Worm (Caenorhabditis elegans) whole organism, L4 larva: ENCODE measurements around the gene sre-20.

Experiments
- F26F4.8 ChIP-seq: fragments of 200-800 bp; sonication (Bioruptor generic); conservative IDR thresholded peaks from 2 replicates; pipeline ENCODE4 v1.3.6; 2022; ENCODE audit warnings: missing genetic modification characterization, missing compliant biosample characterization
- T20F7.1 ChIP-seq: fragments of 200-800 bp; sonication (Bioruptor generic); optimal IDR thresholded peaks from 2 replicates; lab custom pipeline; 2018; ENCODE audit warnings: mild to moderate bottlenecking, missing genetic modification characterization, missing compliant biosample characterization
- T26A8.4 ChIP-seq: fragments of 200-800 bp; sonication (Bioruptor generic); IDR thresholded peaks from 2 replicates; pipeline ENCODE4 v1.3.6; 2022; ENCODE audit warnings: missing genetic modification characterization, missing compliant biosample characterization
- ZK337.2 ChIP-seq: fragments of 200-800 bp; sonication (Bioruptor generic); IDR thresholded peaks from 2 replicates; pipeline ENCODE4 v1.3.6; 2022; ENCODE audit warnings: missing genetic modification reagents, missing genetic modification characterization, missing compliant biosample characterization
- ZK546.5 ChIP-seq, 2 experiments: sonication (generic microtip); optimal IDR thresholded peaks; 2 replicates each; lab custom pipeline; 2017; ENCODE audit warnings: missing biosample characterization in 2 of 2, missing genetic modification characterization in 2 of 2
- aha-1 ChIP-seq: fragments of 150-350 bp; peaks from one replicate; lab custom pipeline; 2014; ENCODE audit warnings: missing biosample characterization, missing genetic modification characterization
- ama-1 ChIP-seq: fragments of 150-350 bp; optimal IDR thresholded peaks from 2 replicates; lab custom pipeline; 2014; ENCODE audit warnings: inconsistent platforms, mixed read lengths
- ces-1 ChIP-seq: fragments of 150-350 bp; sonication (generic microtip); optimal IDR thresholded peaks from 4 replicates; lab custom pipeline; 2014; ENCODE audit warnings: missing biosample characterization, missing genetic modification reagents, missing genetic modification characterization
- ctbp-1 ChIP-seq: fragments of 200-800 bp; sonication (Bioruptor generic); IDR thresholded peaks from 2 replicates; pipeline ENCODE4 v1.3.6; 2022; ENCODE audit warnings: missing genetic modification reagents, missing genetic modification characterization, missing compliant biosample characterization
- daf-16 ChIP-seq, 3 experiments: sonication (generic microtip); optimal IDR thresholded peaks; 2 replicates each; lab custom pipeline; 2016 to 2017; ENCODE audit warnings: missing genetic modification characterization in 3 of 3, missing genetic modification reagents in 3 of 3, mild to moderate bottlenecking in 2 of 3, missing compliant biosample characterization in 2 of 3, missing biosample characterization in 1 of 3, moderate library complexity in 1 of 3
- daf-19 ChIP-seq: fragments of 200-800 bp; sonication (Bioruptor generic); conservative IDR thresholded peaks from 2 replicates; pipeline ENCODE4 v1.3.6; 2022; ENCODE audit warnings: missing genetic modification characterization, missing compliant biosample characterization
- daf-8 ChIP-seq: fragments of 200-800 bp; sonication (Bioruptor generic); IDR thresholded peaks from 2 replicates; pipeline ENCODE4 v1.3.6; 2022; ENCODE audit warnings: missing genetic modification characterization, missing compliant biosample characterization
- dmd-6 ChIP-seq: fragments of 200-800 bp; sonication (Bioruptor generic); IDR thresholded peaks from 2 replicates; pipeline ENCODE4 v1.3.6; 2022; ENCODE audit warnings: missing genetic modification reagents, missing genetic modification characterization, missing compliant biosample characterization
- duxl-1 ChIP-seq: sonication (generic microtip); optimal IDR thresholded peaks from 2 replicates; lab custom pipeline; 2016; ENCODE audit warnings: mild to moderate bottlenecking, missing genetic modification characterization, moderate library complexity, missing compliant biosample characterization; ENCODE audit not compliant: poor library complexity
- dve-1 ChIP-seq: sonication (generic microtip); optimal IDR thresholded peaks from 2 replicates; lab custom pipeline; 2017; ENCODE audit warnings: antibody characterized with exemption, mild to moderate bottlenecking, missing genetic modification characterization, missing compliant biosample characterization; ENCODE audit not compliant: insufficient read depth
- egl-27 ChIP-seq: sonication (generic microtip); optimal IDR thresholded peaks from 3 replicates; lab custom pipeline; 2017; ENCODE audit warnings: missing biosample characterization, missing genetic modification reagents, missing genetic modification characterization
- fkh-10 ChIP-seq: fragments of 150-350 bp; optimal IDR thresholded peaks from 2 replicates; lab custom pipeline; 2014; ENCODE audit warnings: missing biosample characterization, missing genetic modification reagents, missing genetic modification characterization
- fos-1 ChIP-seq: fragments of 150-350 bp; optimal IDR thresholded peaks from 2 replicates; lab custom pipeline; 2014; ENCODE audit warnings: missing biosample characterization, missing genetic modification characterization
- hif-1 ChIP-seq, 2 experiments: sonication (generic microtip); optimal IDR thresholded peaks; 2 replicates each; lab custom pipeline; 2016 to 2017; ENCODE audit warnings: missing compliant biosample characterization in 2 of 2, missing genetic modification characterization in 2 of 2, missing genetic modification reagents in 2 of 2, missing genotype in 2 of 2, mild to moderate bottlenecking in 1 of 2
- hlh-11 ChIP-seq: fragments of 200-800 bp; sonication (Bioruptor generic); optimal IDR thresholded peaks from 2 replicates; lab custom pipeline; 2018; ENCODE audit warnings: mild to moderate bottlenecking, missing genetic modification characterization, missing compliant biosample characterization
- jun-1 ChIP-seq: fragments of 150-350 bp; optimal IDR thresholded peaks from 2 replicates; lab custom pipeline; 2014; ENCODE audit warnings: missing biosample characterization, missing genetic modification reagents, missing genetic modification characterization
- lim-7 ChIP-seq: fragments of 200-800 bp; sonication (Bioruptor generic); IDR thresholded peaks from 2 replicates; pipeline ENCODE4 v1.3.6; 2022; ENCODE audit warnings: missing genetic modification characterization, missing compliant biosample characterization
- lin-15B ChIP-seq: fragments of 150-350 bp; sonication (generic microtip); optimal IDR thresholded peaks from 3 replicates; lab custom pipeline; 2014; ENCODE audit warnings: missing biosample characterization, missing genetic modification characterization
- lin-29 ChIP-seq: fragments of 200-800 bp; sonication (Bioruptor generic); IDR thresholded peaks from 2 replicates; pipeline ENCODE4 v1.3.6; 2022; ENCODE audit warnings: missing genetic modification reagents, missing genetic modification characterization, missing compliant biosample characterization
- lin-39 ChIP-seq: fragments of 150-350 bp; optimal IDR thresholded peaks from 2 replicates; lab custom pipeline; 2014; ENCODE audit warnings: missing biosample characterization, missing genetic modification reagents, missing genetic modification characterization
- lir-3 ChIP-seq: sonication (generic microtip); optimal IDR thresholded peaks from 2 replicates; lab custom pipeline; 2016; ENCODE audit warnings: mild to moderate bottlenecking, missing genetic modification characterization, missing compliant biosample characterization
- madf-5 ChIP-seq, 2 experiments: fragments of 200-800 bp; sonication (Bioruptor generic); IDR thresholded peaks; 2 replicates each; pipeline ENCODE4 v1.3.6; 2022; ENCODE audit warnings: missing compliant biosample characterization in 2 of 2, missing genetic modification characterization in 2 of 2
- madf-9 ChIP-seq: fragments of 200-800 bp; sonication (Bioruptor generic); conservative IDR thresholded peaks from 2 replicates; pipeline ENCODE4 v1.3.6; 2022; ENCODE audit warnings: missing genetic modification reagents, missing genetic modification characterization, missing compliant biosample characterization
- mep-1 ChIP-seq: fragments of 150-350 bp; sonication (generic microtip); optimal IDR thresholded peaks from 3 replicates; lab custom pipeline; 2014; ENCODE audit warnings: missing biosample characterization, missing genetic modification characterization
- mes-2 ChIP-seq: sonication (generic microtip); optimal IDR thresholded peaks from 2 replicates; lab custom pipeline; 2016; ENCODE audit warnings: missing genotype, mild to moderate bottlenecking, missing genetic modification characterization, missing compliant biosample characterization; ENCODE audit not compliant: poor library complexity, severe bottlenecking
- nhr-10 ChIP-seq: fragments of 150-350 bp; optimal IDR thresholded peaks from 2 replicates; lab custom pipeline; 2014; ENCODE audit warnings: missing biosample characterization, missing genetic modification characterization
- nhr-102 ChIP-seq: sonication (generic microtip); optimal IDR thresholded peaks from 2 replicates; lab custom pipeline; 2016; ENCODE audit warnings: mild to moderate bottlenecking, missing genetic modification characterization, moderate library complexity, missing compliant biosample characterization
- nhr-11 ChIP-seq: fragments of 150-350 bp; optimal IDR thresholded peaks from 2 replicates; lab custom pipeline; 2014; ENCODE audit warnings: missing biosample characterization, missing genetic modification characterization
- nhr-28 ChIP-seq: fragments of 150-350 bp; optimal IDR thresholded peaks from 2 replicates; lab custom pipeline; 2014; ENCODE audit warnings: missing biosample characterization, missing genetic modification characterization
- nhr-42 ChIP-seq: fragments of 200-800 bp; sonication (Bioruptor generic); IDR thresholded peaks from 2 replicates; pipeline ENCODE4 v1.3.6; 2022; ENCODE audit warnings: missing genetic modification characterization, missing compliant biosample characterization
- nhr-48 ChIP-seq: sonication (generic microtip); optimal IDR thresholded peaks from 2 replicates; lab custom pipeline; 2016; ENCODE audit warnings: mild to moderate bottlenecking, missing genetic modification characterization, missing compliant biosample characterization
- nhr-77 ChIP-seq: fragments of 150-350 bp; optimal IDR thresholded peaks from 2 replicates; lab custom pipeline; 2014; ENCODE audit warnings: missing biosample characterization, missing genetic modification characterization
- pha-4 ChIP-seq, 2 experiments: fragments of 150-350 bp in 1 of 2; fragments of 200-800 bp in 1 of 2; sonication (Bioruptor generic) in 1 of 2; IDR thresholded peaks in 1 of 2; optimal IDR thresholded peaks in 1 of 2; 2 replicates each; pipeline versions ENCODE4 v1.3.6 to Lab custom; 2014 to 2022; ENCODE audit warnings: missing genetic modification characterization in 2 of 2, missing genetic modification reagents in 2 of 2, missing biosample characterization in 1 of 2, missing compliant biosample characterization in 1 of 2
- php-3 ChIP-seq: fragments of 200-800 bp; sonication (Bioruptor generic); IDR thresholded peaks from 2 replicates; pipeline ENCODE4 v1.3.6; 2022; ENCODE audit warnings: missing genetic modification reagents, missing genetic modification characterization, missing compliant biosample characterization
- pqm-1 ChIP-seq: sonication (generic microtip); optimal IDR thresholded peaks from 2 replicates; lab custom pipeline; 2017; ENCODE audit warnings: missing biosample characterization, missing genetic modification characterization
- saeg-2 ChIP-seq: fragments of 200-800 bp; sonication (Bioruptor generic); IDR thresholded peaks from 2 replicates; pipeline ENCODE4 v1.3.6; 2022; ENCODE audit warnings: missing genetic modification reagents, missing genetic modification characterization, missing compliant biosample characterization
- set-16 ChIP-seq: fragments of 200-800 bp; sonication (Bioruptor generic); IDR thresholded peaks from 2 replicates; pipeline ENCODE4 v1.3.6; 2022; ENCODE audit warnings: missing genetic modification reagents, missing genetic modification characterization, missing compliant biosample characterization
- skn-1 ChIP-seq: fragments of 150-350 bp; optimal IDR thresholded peaks from 2 replicates; lab custom pipeline; 2014; ENCODE audit warnings: missing biosample characterization, missing genetic modification characterization
- snpc-4 ChIP-seq: fragments of 150-350 bp; optimal IDR thresholded peaks from 2 replicates; lab custom pipeline; 2014; ENCODE audit warnings: missing biosample characterization, missing genetic modification characterization
- spr-1 ChIP-seq: sonication (generic microtip); optimal IDR thresholded peaks from 2 replicates; lab custom pipeline; 2016; ENCODE audit warnings: mild to moderate bottlenecking, missing genetic modification characterization, missing compliant biosample characterization
- tra-1 ChIP-seq: fragments of 200-800 bp; sonication (Bioruptor generic); IDR thresholded peaks from 2 replicates; pipeline ENCODE4 v1.3.6; 2022; ENCODE audit warnings: missing genetic modification reagents, missing genetic modification characterization, missing compliant biosample characterization
- unc-62 ChIP-seq, 3 experiments: fragments of 150-350 bp in 1 of 3; sonication (generic microtip); optimal IDR thresholded peaks in 2 of 3; peaks in 1 of 3; 1 replicate in 1 of 3; 2 replicates in 2 of 3; lab custom pipeline; 2014 to 2017; ENCODE audit warnings: missing biosample characterization in 3 of 3, missing genetic modification characterization in 3 of 3, missing genetic modification reagents in 3 of 3, missing genotype in 1 of 3

The sre-20 gene

ce11 chrV:12744979-12745378 is 39.8 kb downstream of the sre-20 start, which contains the start of gene C15C8.7:
TSS of gene C15C8.7 (minus strand) at chrV:12745050.
- TF ChIP-seq ama-1 (lab: Kevin White, UChicago), result peak; percentile 9
- no peak for TF ChIP-seq set-16
- TF ChIP-seq nhr-11, result no peak
- TF ChIP-seq snpc-4, result no peak
- no peak for TF ChIP-seq ces-1 (GFP tag; lab: Kevin White, UChicago)
- TF ChIP-seq lin-39 (tag; lab: Kevin White, UChicago), result no peak
- TF ChIP-seq tra-1, result no peak
- no peak for TF ChIP-seq jun-1 (tag; lab: Kevin White, UChicago)
- TF ChIP-seq pha-4 (GFP tag; IDR thresholded peaks at IDR 0.05; lab: Robert Waterston, UW), result no peak
- TF ChIP-seq pha-4 (tag; optimal IDR thresholded peaks at IDR 0.05; lab: Kevin White, UChicago), result no peak
- TF ChIP-seq duxl-1 (tag; lab: Kevin White, UChicago), result no peak
- no peak for TF ChIP-seq nhr-10 (tag; lab: Kevin White, UChicago)
- TF ChIP-seq F26F4.8 (GFP tag; lab: Robert Waterston, UW), result no peak
- peak; percentile 84 for TF ChIP-seq pqm-1
- TF ChIP-seq T26A8.4 (GFP tag; lab: Robert Waterston, UW), result no peak
- no peak for TF ChIP-seq daf-16 (GFP tag; optimal IDR thresholded peaks at IDR 0.05; lab: Kevin White, UChicago)
- peak; percentile 51 for TF ChIP-seq daf-16 (tag; optimal IDR thresholded peaks at IDR 0.05; lab: Kevin White, UChicago)
- TF ChIP-seq fkh-10 (GFP tag; lab: Kevin White, UChicago), result no peak
- TF ChIP-seq daf-8 (GFP tag; lab: Robert Waterston, UW), result no peak
- peak; percentile 46; the same call in 1 of the 2 replicates for TF ChIP-seq dmd-6 (GFP tag; lab: Robert Waterston, UW)
- no peak for TF ChIP-seq hif-1 (tag; optimal IDR thresholded peaks at IDR 0.05; lab: Kevin White, UChicago)
- peak; percentile 77 for TF ChIP-seq aha-1 (tag; lab: Kevin White, UChicago)
- no peak for TF ChIP-seq daf-19 (GFP tag; lab: Robert Waterston, UW)
- peak; percentile 58 for TF ChIP-seq dve-1 (tag; lab: Kevin White, UChicago)
- TF ChIP-seq saeg-2 (GFP tag; lab: Robert Waterston, UW), result no peak
- no peak for TF ChIP-seq lin-15B
- TF ChIP-seq T20F7.1, result no peak
- 0 out of 2 replicates have a peak, but pooled peaks have one; percentile 28 for TF ChIP-seq php-3
- TF ChIP-seq ctbp-1, result no peak
- no peak for TF ChIP-seq fos-1 (tag; lab: Kevin White, UChicago)
- TF ChIP-seq unc-62 (GFP tag; optimal IDR thresholded peaks at IDR 0.05 in 1 of 2; lab: Kevin White, UChicago), result no peak
- no peak for TF ChIP-seq unc-62 (tag; optimal IDR thresholded peaks at IDR 0.05; lab: Kevin White, UChicago)
- TF ChIP-seq egl-27, result no peak
- TF ChIP-seq nhr-28 (tag; lab: Kevin White, UChicago), result peak; percentile 37
- TF ChIP-seq lir-3, result no peak
- no peak for TF ChIP-seq lin-29 (GFP tag; lab: Robert Waterston, UW)
- TF ChIP-seq madf-5 (GFP tag; IDR thresholded peaks at IDR 0.05; lab: Robert Waterston, UW), result no peak
- no peak for TF ChIP-seq nhr-77 (tag; lab: Kevin White, UChicago)
- peak; percentile 1 for TF ChIP-seq mep-1 (tag; lab: Kevin White, UChicago)
- peak; percentile 50 for TF ChIP-seq hlh-11
- no peak for TF ChIP-seq mes-2 (tag; lab: Kevin White, UChicago)

- TF ChIP-seq nhr-77 (tag; lab: Kevin White, UChicago) (no peak), pqm-1 (peak; percentile 28), ZK337.2 (GFP tag; lab: Robert Waterston, UW) (no peak), nhr-42 (GFP tag; lab: Robert Waterston, UW) (no peak), nhr-48 (tag; lab: Kevin White, UChicago) (peak; percentile 13), T26A8.4 (GFP tag; lab: Robert Waterston, UW) (no peak), tra-1 (no peak), dve-1 (tag; lab: Kevin White, UChicago) (peak; percentile 53), lim-7 (GFP tag; lab: Robert Waterston, UW) (no peak), nhr-10 (tag; lab: Kevin White, UChicago) (peak; percentile 29), madf-9 (no peak), duxl-1 (tag; lab: Kevin White, UChicago) (peak; percentile 62), mes-2 (tag; lab: Kevin White, UChicago) (peak; percentile 69), spr-1 (tag; lab: Kevin White, UChicago) (peak; percentile 2), daf-19 (GFP tag; lab: Robert Waterston, UW) (no peak), lin-15B (no peak), skn-1 (tag; lab: Kevin White, UChicago) (no peak), ZK546.5 (tag; optimal IDR thresholded peaks at IDR 0.05; lab: Kevin White, UChicago) (no peak), nhr-102 (tag; lab: Kevin White, UChicago) (peak; percentile 49), mep-1 (tag; lab: Kevin White, UChicago) (peak; percentile 66), aha-1 (tag; lab: Kevin White, UChicago) (no peak)
Measured at ce11 chrV:12743778-12744502, 40.8 kb downstream of the sre-20 start.
